Worm (Caenorhabditis elegans) whole organism, mixed stage, embryonic: Measurements from ENCODE around the gene C50E3.6.

ENCODE experiments used
- M03D4.4 ChIP-seq: sonication (generic microtip); optimal IDR thresholded peaks from 2 replicates; lab custom pipeline; 2017; ENCODE audit warnings: mild to moderate bottlenecking, missing genetic modification characterization, missing compliant biosample characterization
- bed-3 ChIP-seq: fragments of 200-800 bp; sonication (Bioruptor generic); optimal IDR thresholded peaks from 3 replicates; lab custom pipeline; 2018; ENCODE audit warnings: mild to moderate bottlenecking, missing genetic modification characterization, moderate library complexity, missing compliant biosample characterization
- ceh-39 ChIP-seq: fragments of 150-350 bp; optimal IDR thresholded peaks from 2 replicates; lab custom pipeline; 2014; ENCODE audit warnings: missing biosample characterization, missing genetic modification characterization
- ces-1 ChIP-seq: fragments of 150-350 bp; optimal IDR thresholded peaks from 2 replicates; lab custom pipeline; 2014; ENCODE audit warnings: missing biosample characterization, missing genetic modification reagents, missing genetic modification characterization
- drap-1 ChIP-seq: fragments of 200-800 bp; sonication (Bioruptor generic); optimal IDR thresholded peaks from 3 replicates; lab custom pipeline; 2018; ENCODE audit warnings: mild to moderate bottlenecking, missing genetic modification characterization, missing compliant biosample characterization
- elt-1 ChIP-seq: sonication (generic microtip); optimal IDR thresholded peaks from 2 replicates; lab custom pipeline; 2017; ENCODE audit warnings: missing genetic modification characterization, mild to moderate bottlenecking, missing compliant biosample characterization, antibody characterized with exemption, moderate library complexity, borderline replicate concordance; ENCODE audit not compliant: insufficient read depth
- elt-3 ChIP-seq: fragments of 150-350 bp; optimal IDR thresholded peaks from 2 replicates; lab custom pipeline; 2014; ENCODE audit warnings: missing biosample characterization, missing genetic modification characterization
- flh-1 ChIP-seq: fragments of 200-800 bp; sonication (Bioruptor generic); optimal IDR thresholded peaks from 2 replicates; lab custom pipeline; 2018; ENCODE audit warnings: mild to moderate bottlenecking, missing genetic modification characterization, moderate library complexity, missing compliant biosample characterization
- ham-2 ChIP-seq: fragments of 200-800 bp; sonication (Bioruptor generic); optimal IDR thresholded peaks from 2 replicates; lab custom pipeline; 2018; ENCODE audit warnings: mild to moderate bottlenecking, missing genetic modification characterization, missing compliant biosample characterization
- hlh-1 ChIP-seq: fragments of 150-350 bp; optimal IDR thresholded peaks from 2 replicates; lab custom pipeline; 2014; ENCODE audit warnings: missing biosample characterization, missing genetic modification reagents, missing genetic modification characterization
- lin-13 ChIP-seq: fragments of 150-350 bp; optimal IDR thresholded peaks from 2 replicates; lab custom pipeline; 2014; ENCODE audit warnings: missing biosample characterization, missing genetic modification characterization
- lsy-2 ChIP-seq: fragments of 150-350 bp; optimal IDR thresholded peaks from 2 replicates; lab custom pipeline; 2014; ENCODE audit warnings: missing biosample characterization, missing genetic modification characterization
- mab-5 ChIP-seq: fragments of 150-350 bp; optimal IDR thresholded peaks from 2 replicates; lab custom pipeline; 2014; ENCODE audit warnings: missing biosample characterization, missing genetic modification characterization
- mep-1 ChIP-seq: fragments of 150-350 bp; optimal IDR thresholded peaks from 2 replicates; lab custom pipeline; 2017; ENCODE audit warnings: missing biosample characterization, missing genetic modification reagents, missing genetic modification characterization, inconsistent platforms
- mls-2 ChIP-seq: sonication (generic microtip); optimal IDR thresholded peaks from 2 replicates; lab custom pipeline; 2016; ENCODE audit warnings: mild to moderate bottlenecking, missing genetic modification characterization, moderate library complexity, missing compliant biosample characterization
- nhr-12 ChIP-seq: fragments of 150-350 bp; optimal IDR thresholded peaks from 2 replicates; lab custom pipeline; 2014; ENCODE audit warnings: missing biosample characterization, missing genetic modification characterization
- nhr-237 ChIP-seq: fragments of 150-350 bp; optimal IDR thresholded peaks from 2 replicates; lab custom pipeline; 2014; ENCODE audit warnings: missing biosample characterization, missing genetic modification characterization
- nhr-28 ChIP-seq: fragments of 150-350 bp; optimal IDR thresholded peaks from 2 replicates; lab custom pipeline; 2014; ENCODE audit warnings: missing biosample characterization, missing genetic modification characterization
- nhr-76 ChIP-seq: sonication (generic microtip); optimal IDR thresholded peaks from 2 replicates; lab custom pipeline; 2017; ENCODE audit warnings: missing biosample characterization, missing genetic modification characterization
- pha-4 ChIP-seq: fragments of 150-350 bp; optimal IDR thresholded peaks from 2 replicates; lab custom pipeline; 2018; ENCODE audit warnings: missing biosample characterization, missing genetic modification reagents, missing genetic modification characterization
- sem-2 ChIP-seq: fragments of 200-800 bp; sonication (Bioruptor generic); optimal IDR thresholded peaks from 2 replicates; lab custom pipeline; 2018; ENCODE audit warnings: mild to moderate bottlenecking, missing genetic modification characterization, missing compliant biosample characterization
- snpc-4 ChIP-seq: fragments of 150-350 bp; optimal IDR thresholded peaks from 2 replicates; lab custom pipeline; 2014; ENCODE audit warnings: missing biosample characterization, missing genetic modification characterization
- sptf-1 ChIP-seq: sonication (generic microtip); optimal IDR thresholded peaks from 2 replicates; lab custom pipeline; 2017; ENCODE audit warnings: mild to moderate bottlenecking, missing genetic modification characterization, moderate library complexity, missing compliant biosample characterization
- tbx-8 ChIP-seq: fragments of 200-800 bp; sonication (Bioruptor generic); optimal IDR thresholded peaks from 2 replicates; lab custom pipeline; 2018; ENCODE audit warnings: mild to moderate bottlenecking, missing genetic modification characterization, moderate library complexity, missing compliant biosample characterization
- unc-62 ChIP-seq: fragments of 150-350 bp; optimal IDR thresholded peaks from 2 replicates; lab custom pipeline; 2014; ENCODE audit warnings: missing biosample characterization, missing genetic modification reagents, missing genetic modification characterization
- zip-8 ChIP-seq: fragments of 150-350 bp; optimal IDR thresholded peaks from 2 replicates; lab custom pipeline; 2014; ENCODE audit warnings: missing biosample characterization, missing genetic modification characterization
- ztf-11 ChIP-seq: fragments of 150-350 bp; optimal IDR thresholded peaks from 2 replicates; lab custom pipeline; 2014; ENCODE audit warnings: missing biosample characterization, missing genetic modification characterization

Gene C50E3.6

ce11 chrV:7562947-7563346 lies 27.4 kb downstream of the C50E3.6 start, which contains the start of gene F19F10.1:
F19F10.1 (plus strand) TSS chrV:7563247.
- TF ChIP-seq nhr-237 (tag; lab: Kevin White, UChicago) = no peak
- no peak for TF ChIP-seq hlh-1 (tag; lab: Kevin White, UChicago)
- TF ChIP-seq mab-5 (tag; lab: Kevin White, UChicago) = no peak
- no peak for TF ChIP-seq unc-62 (GFP tag; lab: Kevin White, UChicago)
- TF ChIP-seq drap-1 = no peak
- no peak for TF ChIP-seq nhr-28 (tag; lab: Kevin White, UChicago)

ce11 chrV:7558693-7559092 lies 31.7 kb downstream of the C50E3.6 start, which contains the start of gene ets-7:
ets-7 (minus strand) TSS chrV:7558793.
- TF ChIP-seq zip-8 (no peak), elt-1 (tag; lab: Kevin White, UChicago) (no peak), nhr-28 (tag; lab: Kevin White, UChicago) (no peak), bed-3 (GFP tag; lab: Kevin White, UChicago) (no peak), nhr-76 (tag; lab: Kevin White, UChicago) (no peak), M03D4.4 (no peak), ztf-11 (no peak), sptf-1 (tag; lab: Kevin White, UChicago) (no peak), sem-2 (no peak), ceh-39 (tag; lab: Kevin White, UChicago) (no peak), ham-2 (GFP tag; lab: Kevin White, UChicago) (no peak), mep-1 (tag; lab: Kevin White, UChicago) (no peak)

- TF ChIP-seq flh-1 (GFP tag; lab: Kevin White, UChicago) = no peak
- no peak for TF ChIP-seq tbx-8 (GFP tag; lab: Kevin White, UChicago)
- TF ChIP-seq nhr-28 (tag; lab: Kevin White, UChicago) = no peak
- TF ChIP-seq mab-5 (tag; lab: Kevin White, UChicago) = no peak
Observed at ce11 chrV:7555875-7556274, 34.5 kb downstream of the C50E3.6 start.

ce11 chrV:7553873-7554362 lies 36.4 kb downstream of the C50E3.6 start, which contains the start of gene ttr-10:
ttr-10 (minus strand) TSS chrV:7553923.
- TF ChIP-seq mep-1 (tag; lab: Kevin White, UChicago) (no peak), sptf-1 (tag; lab: Kevin White, UChicago) (no peak), hlh-1 (tag; lab: Kevin White, UChicago) (no peak), flh-1 (GFP tag; lab: Kevin White, UChicago) (no peak), zip-8 (no peak), lsy-2 (tag; lab: Kevin White, UChicago) (no peak), pha-4 (tag; lab: Kevin White, UChicago) (no peak), mab-5 (tag; lab: Kevin White, UChicago) (no peak), ztf-11 (no peak), nhr-12 (tag; lab: Kevin White, UChicago) (no peak), mls-2 (tag; lab: Kevin White, UChicago) (no peak), nhr-237 (tag; lab: Kevin White, UChicago) (no peak), snpc-4 (tag; lab: Kevin White, UChicago) (no peak), ceh-39 (tag; lab: Kevin White, UChicago) (no peak), lin-13 (tag; lab: Kevin White, UChicago) (no peak), tbx-8 (GFP tag; lab: Kevin White, UChicago) (no peak), unc-62 (GFP tag; lab: Kevin White, UChicago) (no peak)
- TF ChIP-seq, all 35 proteins: peak for 0

ce11 chrV:7551821-7552220 lies 38.5 kb downstream of the C50E3.6 start, which contains the start of gene F19F10.3:
F19F10.3 (plus strand) TSS chrV:7552121.
- TF ChIP-seq sem-2 (no peak), zip-8 (no peak), ces-1 (GFP tag; lab: Kevin White, UChicago) (no peak), ceh-39 (tag; lab: Kevin White, UChicago) (no peak)
- TF ChIP-seq, all 35 proteins: peak for 0

- no peak for TF ChIP-seq zip-8
- no peak for TF ChIP-seq ces-1 (GFP tag; lab: Kevin White, UChicago)
- no peak for TF ChIP-seq ztf-11
- TF ChIP-seq lin-13 (tag; lab: Kevin White, UChicago) = no peak
- TF ChIP-seq elt-3 (tag; lab: Kevin White, UChicago) = no peak
Observed at ce11 chrV:7548017-7548416, 42.3 kb downstream of the C50E3.6 start.
